Fruit fly (Drosophila melanogaster) whole organism, prepupa: ENCODE measurements around the gene ome.

Experiments used
- CG10669 ChIP-seq: fragments of 200-800 bp; sonication (Bioruptor generic); optimal IDR thresholded peaks from 3 replicates; lab custom pipeline; 2018; ENCODE audit warnings: missing biosample characterization, mild to moderate bottlenecking, missing genetic modification characterization, moderate library complexity
- CG11294 ChIP-seq: fragments of 200-800 bp; sonication (Bioruptor generic); IDR thresholded peaks from 2 replicates; pipeline ENCODE4 v1.3.6; 2022; ENCODE audit warnings: missing biosample characterization, missing genetic modification characterization
- CG11762 ChIP-seq: fragments of 200-800 bp; sonication (Bioruptor generic); optimal IDR thresholded peaks from 3 replicates; lab custom pipeline; 2016; ENCODE audit warnings: missing biosample characterization, missing genetic modification characterization; ENCODE audit not compliant: insufficient read depth
- CG11902 ChIP-seq: fragments of 200-800 bp; sonication (Bioruptor generic); optimal IDR thresholded peaks from 3 replicates; lab custom pipeline; 2016; ENCODE audit warnings: missing biosample characterization, missing genetic modification characterization
- CG15336 ChIP-seq: fragments of 200-800 bp; sonication (Bioruptor generic); IDR thresholded peaks from 2 replicates; pipeline ENCODE4 v1.3.6; 2022; ENCODE audit warnings: missing biosample characterization, missing genetic modification characterization
- CG1621 ChIP-seq: fragments of 200-800 bp; sonication (Bioruptor generic); optimal IDR thresholded peaks from 3 replicates; lab custom pipeline; 2018; ENCODE audit warnings: missing biosample characterization, mild to moderate bottlenecking, missing genetic modification characterization
- CG16779 ChIP-seq: fragments of 200-800 bp; sonication (Bioruptor generic); optimal IDR thresholded peaks from 3 replicates; lab custom pipeline; 2017; ENCODE audit warnings: missing biosample characterization, mild to moderate bottlenecking, missing genetic modification characterization
- CG34406 ChIP-seq: fragments of 200-800 bp; sonication (Bioruptor generic); optimal IDR thresholded peaks from 3 replicates; lab custom pipeline; 2016; ENCODE audit warnings: missing biosample characterization, missing genetic modification characterization
- CG3919 ChIP-seq: fragments of 200-800 bp; sonication (Bioruptor generic); optimal IDR thresholded peaks from 3 replicates; lab custom pipeline; 2016; ENCODE audit warnings: missing biosample characterization, missing genetic modification characterization
- CG4318 ChIP-seq: fragments of 200-800 bp; sonication (Bioruptor generic); optimal IDR thresholded peaks from 3 replicates; lab custom pipeline; 2017; ENCODE audit warnings: missing biosample characterization, mild to moderate bottlenecking, missing genetic modification characterization
- CG6163 ChIP-seq: fragments of 200-800 bp; sonication (Bioruptor generic); IDR thresholded peaks from 3 replicates; pipeline ENCODE4 v1.3.6; 2022; ENCODE audit warnings: missing biosample characterization, missing genetic modification characterization
- CG6276 ChIP-seq: fragments of 200-800 bp; sonication (Bioruptor generic); optimal IDR thresholded peaks from 2 replicates; lab custom pipeline; 2017; ENCODE audit warnings: missing biosample characterization, mild to moderate bottlenecking, missing genetic modification characterization
- CG6792 ChIP-seq: fragments of 200-800 bp; sonication (Bioruptor generic); optimal IDR thresholded peaks from 3 replicates; lab custom pipeline; 2016; ENCODE audit warnings: missing biosample characterization, missing genetic modification characterization
- CG6808 ChIP-seq: fragments of 200-800 bp; sonication (Bioruptor generic); optimal IDR thresholded peaks from 3 replicates; lab custom pipeline; 2017; ENCODE audit warnings: missing biosample characterization, missing genetic modification characterization, mild to moderate bottlenecking, moderate library complexity, missing genetic modification reagents
- CG6854 ChIP-seq: fragments of 200-800 bp; sonication (Bioruptor generic); optimal IDR thresholded peaks from 2 replicates; lab custom pipeline; 2017; ENCODE audit warnings: missing biosample characterization, mild to moderate bottlenecking, missing genetic modification characterization
- CG7368 ChIP-seq: fragments of 200-800 bp; sonication (Bioruptor generic); optimal IDR thresholded peaks from 3 replicates; lab custom pipeline; 2016; ENCODE audit warnings: missing biosample characterization, missing genetic modification characterization
- CG8119 ChIP-seq: fragments of 200-800 bp; sonication (Bioruptor generic); IDR thresholded peaks from 3 replicates; pipeline ENCODE4 v1.3.6; 2022; ENCODE audit warnings: missing biosample characterization, missing genetic modification characterization
- CG8632 ChIP-seq: fragments of 200-800 bp; sonication (Bioruptor generic); optimal IDR thresholded peaks from 3 replicates; lab custom pipeline; 2016; ENCODE audit warnings: missing biosample characterization, missing genetic modification characterization
- Eip75B ChIP-seq: fragments of 200-800 bp; sonication (Bioruptor generic); optimal IDR thresholded peaks from 3 replicates; lab custom pipeline; 2016; ENCODE audit warnings: missing biosample characterization, missing genetic modification characterization
- Eip78C ChIP-seq: fragments of 200-800 bp; sonication (Bioruptor generic); peaks from one replicate; lab custom pipeline; 2016; ENCODE audit warnings: missing biosample characterization, missing genetic modification characterization
- Eip93F ChIP-seq: fragments of 200-800 bp; sonication (Bioruptor generic); optimal IDR thresholded peaks from 2 replicates; lab custom pipeline; 2016; ENCODE audit warnings: missing biosample characterization, mild to moderate bottlenecking, missing genetic modification characterization
- Ets96B ChIP-seq: fragments of 200-800 bp; optimal IDR thresholded peaks from 2 replicates; lab custom pipeline; 2019; ENCODE audit warnings: missing biosample characterization, mild to moderate bottlenecking, missing genetic modification characterization, moderate library complexity
- Gug ChIP-seq: fragments of 200-800 bp; sonication (Bioruptor generic); IDR thresholded peaks from 2 replicates; pipeline ENCODE4 v1.3.6; 2022; ENCODE audit warnings: missing biosample characterization, missing genetic modification characterization
- Hr39 ChIP-seq: fragments of 200-800 bp; sonication (Bioruptor generic); optimal IDR thresholded peaks from 2 replicates; lab custom pipeline; 2016; ENCODE audit warnings: missing biosample characterization, missing genetic modification characterization
- Hr4 ChIP-seq: fragments of 200-800 bp; sonication (Bioruptor generic); optimal IDR thresholded peaks from 3 replicates; lab custom pipeline; 2016; ENCODE audit warnings: missing biosample characterization, missing genetic modification characterization
- Lpt ChIP-seq: fragments of 200-800 bp; sonication (Bioruptor generic); optimal IDR thresholded peaks from 3 replicates; lab custom pipeline; 2016; ENCODE audit warnings: missing biosample characterization, missing genetic modification characterization
- Met ChIP-seq: fragments of 200-800 bp; sonication (Bioruptor generic); optimal IDR thresholded peaks from 3 replicates; lab custom pipeline; 2016; ENCODE audit warnings: missing biosample characterization, missing genetic modification characterization
- OdsH ChIP-seq: fragments of 200-800 bp; sonication (Bioruptor generic); optimal IDR thresholded peaks from 3 replicates; lab custom pipeline; 2016; ENCODE audit warnings: missing biosample characterization, missing genetic modification characterization
- Smox ChIP-seq: fragments of 200-800 bp; sonication (Bioruptor generic); optimal IDR thresholded peaks from 3 replicates; lab custom pipeline; 2016; ENCODE audit warnings: missing biosample characterization, missing genetic modification characterization
- Sox102F ChIP-seq: fragments of 200-800 bp; sonication (Bioruptor generic); optimal IDR thresholded peaks from 2 replicates; lab custom pipeline; 2016; ENCODE audit warnings: missing biosample characterization, mild to moderate bottlenecking, missing genetic modification characterization
- Sox14 ChIP-seq: fragments of 200-800 bp; sonication (Bioruptor generic); optimal IDR thresholded peaks from 3 replicates; lab custom pipeline; 2016; ENCODE audit warnings: missing biosample characterization, missing genetic modification characterization
- achi ChIP-seq: fragments of 200-800 bp; sonication (Bioruptor generic); optimal IDR thresholded peaks from 3 replicates; lab custom pipeline; 2016; ENCODE audit warnings: missing biosample characterization, missing genetic modification characterization
- cyc ChIP-seq: fragments of 200-800 bp; sonication (Bioruptor generic); optimal IDR thresholded peaks from 3 replicates; lab custom pipeline; 2016; ENCODE audit warnings: missing biosample characterization, missing genetic modification characterization
- dac ChIP-seq: fragments of 200-800 bp; sonication (Bioruptor generic); optimal IDR thresholded peaks from 2 replicates; lab custom pipeline; 2017; ENCODE audit warnings: missing biosample characterization, mild to moderate bottlenecking, missing genetic modification characterization
- dsx ChIP-seq: fragments of 200-800 bp; optimal IDR thresholded peaks from 3 replicates; lab custom pipeline; 2019; ENCODE audit warnings: missing biosample characterization, mild to moderate bottlenecking, missing genetic modification characterization, moderate library complexity; ENCODE audit not compliant: poor library complexity, severe bottlenecking
- eg ChIP-seq: fragments of 200-800 bp; sonication (Bioruptor generic); IDR thresholded peaks from 3 replicates; pipeline ENCODE4 v1.3.6; 2022; ENCODE audit warnings: missing biosample characterization, missing genetic modification characterization
- esn ChIP-seq: fragments of 200-800 bp; sonication (Bioruptor generic); optimal IDR thresholded peaks from 2 replicates; lab custom pipeline; 2016; ENCODE audit warnings: missing biosample characterization, mild to moderate bottlenecking, missing genetic modification characterization, moderate library complexity
- fd59A ChIP-seq: fragments of 200-800 bp; sonication (Bioruptor generic); optimal IDR thresholded peaks from 2 replicates; lab custom pipeline; 2017; ENCODE audit warnings: missing biosample characterization, mild to moderate bottlenecking, missing genetic modification characterization, missing genetic modification reagents
- fkh ChIP-seq: fragments of 200-800 bp; sonication (Bioruptor generic); optimal IDR thresholded peaks from 3 replicates; lab custom pipeline; 2017; ENCODE audit warnings: missing biosample characterization, mild to moderate bottlenecking, missing genetic modification characterization, moderate library complexity
- lz ChIP-seq: fragments of 200-800 bp; sonication (Bioruptor generic); optimal IDR thresholded peaks from 3 replicates; lab custom pipeline; 2016; ENCODE audit warnings: missing biosample characterization, missing genetic modification characterization
- net ChIP-seq: fragments of 200-800 bp; sonication (Bioruptor generic); optimal IDR thresholded peaks from 3 replicates; lab custom pipeline; 2016; ENCODE audit warnings: missing biosample characterization, missing genetic modification characterization
- pdm3 ChIP-seq: fragments of 200-800 bp; sonication (Bioruptor generic); optimal IDR thresholded peaks from 3 replicates; lab custom pipeline; 2016; ENCODE audit warnings: missing biosample characterization, missing genetic modification characterization
- salr ChIP-seq, 2 experiments: fragments of 200-800 bp; sonication (Bioruptor generic); optimal IDR thresholded peaks; 3 replicates each; lab custom pipeline; 2016 to 2018; ENCODE audit warnings: missing biosample characterization in 2 of 2, missing genetic modification characterization in 2 of 2, mild to moderate bottlenecking in 1 of 2
- spab ChIP-seq: fragments of 200-800 bp; sonication (Bioruptor generic); optimal IDR thresholded peaks from 2 replicates; lab custom pipeline; 2017; ENCODE audit warnings: missing biosample characterization, mild to moderate bottlenecking, missing genetic modification characterization, missing genetic modification reagents
- ss ChIP-seq, 2 experiments: fragments of 200-800 bp; sonication (Bioruptor generic); optimal IDR thresholded peaks; 2 replicates in 1 of 2; 3 replicates in 1 of 2; lab custom pipeline; 2017 to 2018; ENCODE audit warnings: mild to moderate bottlenecking in 2 of 2, missing biosample characterization in 2 of 2, missing genetic modification characterization in 2 of 2, moderate library complexity in 1 of 2
- vri ChIP-seq: fragments of 200-800 bp; sonication (Bioruptor generic); optimal IDR thresholded peaks from 3 replicates; lab custom pipeline; 2016; ENCODE audit warnings: missing biosample characterization, mild to moderate bottlenecking, missing genetic modification characterization

The ome gene

dm6 chr3L:14755046-14755643 is 82.5 kb downstream of the ome start (continued):
- TF ChIP-seq vri (GFP tag; lab: Kevin White, UChicago), result peak; percentile 59
- no peak for TF ChIP-seq OdsH (GFP tag; lab: Kevin White, UChicago)
- no peak for TF ChIP-seq Sox102F (GFP tag; lab: Kevin White, UChicago)
- peak; percentile 21 for TF ChIP-seq esn (GFP tag; lab: Kevin White, UChicago)
- no peak for TF ChIP-seq CG10669 (GFP tag; lab: Kevin White, UChicago)
- no peak for TF ChIP-seq CG16779 (tag; lab: Kevin White, UChicago)
- TF ChIP-seq eg, result peak; percentile 73; the same call in 2 of the 3 replicates
- TF ChIP-seq Met (GFP tag; lab: Kevin White, UChicago), result no peak
- no peak for TF ChIP-seq salr (GFP tag; optimal IDR thresholded peaks at IDR 0.05; lab: Kevin White, UChicago)
- peak; percentile 5 for TF ChIP-seq CG11762 (GFP tag; lab: Kevin White, UChicago)
- TF ChIP-seq pdm3 (GFP tag; lab: Kevin White, UChicago), result no peak
- no peak for TF ChIP-seq achi
- TF ChIP-seq Hr4, result no peak
- TF ChIP-seq cyc (GFP tag; lab: Kevin White, UChicago), result no peak

dm6 chr3L:14755951-14756723 is 83.5 kb downstream of the ome start:
- TF ChIP-seq CG4318 (GFP tag; lab: Kevin White, UChicago), result peak; percentile 92
- TF ChIP-seq CG8632 (GFP tag; lab: Kevin White, UChicago), result peak; percentile 86
- no peak for TF ChIP-seq Eip93F (GFP tag; lab: Kevin White, UChicago)
- TF ChIP-seq esn (GFP tag; lab: Kevin White, UChicago), result peak; percentile 91
- TF ChIP-seq CG8119 (GFP tag; lab: Robert Waterston, UW), result peak; percentile 89
- peak; percentile 78 for TF ChIP-seq Gug
- TF ChIP-seq CG7368 (GFP tag; lab: Kevin White, UChicago), result peak; percentile 59
- TF ChIP-seq achi, result peak; percentile 90
- peak; percentile 88 for TF ChIP-seq Smox (GFP tag; lab: Kevin White, UChicago)
- TF ChIP-seq ss (GFP tag; optimal IDR thresholded peaks at IDR 0.05; lab: Kevin White, UChicago), result peak; percentile 74 to 79
- peak; percentile 79 for TF ChIP-seq spab (GFP tag; lab: Kevin White, UChicago)
- TF ChIP-seq cyc (GFP tag; lab: Kevin White, UChicago), result peak; percentile 83
- peak; percentile 77 for TF ChIP-seq Ets96B (tag; lab: Kevin White, UChicago)
- peak; percentile 84 for TF ChIP-seq CG6808 (GFP tag; lab: Kevin White, UChicago)
- TF ChIP-seq Eip78C, result peak; percentile 98
- peak; percentile 88 for TF ChIP-seq CG3919 (GFP tag; lab: Kevin White, UChicago)
- peak; percentile 82 for TF ChIP-seq Eip75B (GFP tag; lab: Kevin White, UChicago)
- peak; percentile 95 for TF ChIP-seq Hr4
- peak; percentile 87 for TF ChIP-seq CG11902 (GFP tag; lab: Kevin White, UChicago)
- TF ChIP-seq Met (GFP tag; lab: Kevin White, UChicago), result peak; percentile 92
- TF ChIP-seq dac (GFP tag; lab: Kevin White, UChicago), result peak; percentile 82
- peak; percentile 85 for TF ChIP-seq CG10669 (GFP tag; lab: Kevin White, UChicago)
- peak; percentile 84 for TF ChIP-seq net
- peak; percentile 65 for TF ChIP-seq CG1621 (tag; lab: Kevin White, UChicago)
- TF ChIP-seq dsx, result peak; percentile 62
- peak; percentile 89 for TF ChIP-seq Hr39 (GFP tag; lab: Kevin White, UChicago)
- peak; percentile 81 for TF ChIP-seq CG6163 (GFP tag; lab: Robert Waterston, UW)
- peak; percentile 88 for TF ChIP-seq CG6792 (GFP tag; lab: Kevin White, UChicago)
- peak; percentile 85 for TF ChIP-seq CG11294
- peak; percentile 86 for TF ChIP-seq Sox14
- peak; percentile 89 for TF ChIP-seq CG15336 (GFP tag; lab: Robert Waterston, UW)
- TF ChIP-seq CG16779 (tag; lab: Kevin White, UChicago), result peak; percentile 59
- TF ChIP-seq fd59A (GFP tag; lab: Kevin White, UChicago), result peak; percentile 89
- peak; percentile 88 for TF ChIP-seq lz
- TF ChIP-seq CG6854 (GFP tag; lab: Kevin White, UChicago), result peak; percentile 76
- TF ChIP-seq Lpt (GFP tag; lab: Kevin White, UChicago), result peak; percentile 72
- TF ChIP-seq fkh (GFP tag; lab: Kevin White, UChicago), result no peak
- TF ChIP-seq Sox102F (GFP tag; lab: Kevin White, UChicago), result peak; percentile 56
- peak; percentile 88 for TF ChIP-seq CG6276 (GFP tag; lab: Kevin White, UChicago)
- TF ChIP-seq CG34406, result peak; percentile 81
